Fruit fly (Drosophila melanogaster) whole organism, prepupa: ENCODE results near the gene goe.

ENCODE experiments used
- Blimp-1 ChIP-seq: fragments of 200-800 bp; sonication (Bioruptor generic); optimal IDR thresholded peaks from 3 replicates; lab custom pipeline; 2017; ENCODE audit warnings: missing biosample characterization, missing genetic modification characterization, mild to moderate bottlenecking, moderate library complexity, missing genetic modification reagents
- CG11294 ChIP-seq: fragments of 200-800 bp; sonication (Bioruptor generic); IDR thresholded peaks from 2 replicates; pipeline ENCODE4 v1.3.6; 2022; ENCODE audit warnings: missing biosample characterization, missing genetic modification characterization
- CG6854 ChIP-seq: fragments of 200-800 bp; sonication (Bioruptor generic); optimal IDR thresholded peaks from 2 replicates; lab custom pipeline; 2017; ENCODE audit warnings: missing biosample characterization, mild to moderate bottlenecking, missing genetic modification characterization
- Eip78C ChIP-seq: fragments of 200-800 bp; sonication (Bioruptor generic); peaks from one replicate; lab custom pipeline; 2016; ENCODE audit warnings: missing biosample characterization, missing genetic modification characterization
- fd59A ChIP-seq: fragments of 200-800 bp; sonication (Bioruptor generic); optimal IDR thresholded peaks from 2 replicates; lab custom pipeline; 2017; ENCODE audit warnings: missing biosample characterization, mild to moderate bottlenecking, missing genetic modification characterization, missing genetic modification reagents
- fd85E ChIP-seq: fragments of 200-800 bp; sonication (Bioruptor generic); optimal IDR thresholded peaks from 3 replicates; lab custom pipeline; 2016; ENCODE audit warnings: missing biosample characterization, missing genetic modification characterization
- fkh ChIP-seq: fragments of 200-800 bp; sonication (Bioruptor generic); optimal IDR thresholded peaks from 3 replicates; lab custom pipeline; 2017; ENCODE audit warnings: missing biosample characterization, mild to moderate bottlenecking, missing genetic modification characterization, moderate library complexity
- lz ChIP-seq: fragments of 200-800 bp; sonication (Bioruptor generic); optimal IDR thresholded peaks from 3 replicates; lab custom pipeline; 2016; ENCODE audit warnings: missing biosample characterization, missing genetic modification characterization
- svp ChIP-seq: fragments of 200-800 bp; sonication (Bioruptor generic); peaks from one replicate; lab custom pipeline; 2016; ENCODE audit warnings: missing biosample characterization, missing genetic modification characterization

DNA sequence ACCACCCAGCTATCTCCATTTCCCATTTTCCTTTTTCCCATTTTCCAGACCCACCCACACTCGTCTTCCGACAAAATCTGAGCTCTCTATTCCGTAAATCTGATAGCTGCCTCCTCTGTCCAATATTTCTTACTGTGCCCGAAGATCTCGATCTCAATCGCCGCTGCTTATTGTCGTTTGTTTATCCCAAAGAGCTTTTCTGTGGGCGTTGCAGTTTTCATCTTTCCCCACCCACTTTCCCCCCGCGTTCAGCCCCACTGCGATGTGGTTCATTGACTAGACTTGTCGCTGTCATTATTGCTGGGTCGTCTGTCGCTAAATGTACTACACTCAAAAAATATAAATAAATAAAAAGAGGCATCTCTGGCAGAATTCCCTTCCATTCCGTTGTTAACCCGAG lies 62.4 kb downstream of the goe start:
- TF ChIP-seq CG11294 (GFP tag; lab: Robert Waterston, UW): no peak
- no peak for TF ChIP-seq fkh (GFP tag; lab: Kevin White, UChicago)
- TF ChIP-seq fd85E (GFP tag; lab: Kevin White, UChicago): no peak
- no peak for TF ChIP-seq fd59A
- TF ChIP-seq Blimp-1: no peak
- TF ChIP-seq svp (GFP tag; lab: Kevin White, UChicago): no peak
- no peak for TF ChIP-seq CG6854 (GFP tag; lab: Kevin White, UChicago)
- TF ChIP-seq Eip78C (GFP tag; lab: Kevin White, UChicago): no peak
- no peak for TF ChIP-seq lz (GFP tag; lab: Kevin White, UChicago)
